Fruit fly (Drosophila melanogaster) whole organism, embryonic: Measurements from ENCODE around the gene CG17121.

Source experiments
- C15 ChIP-seq: fragments of 200-800 bp; sonication (Bioruptor generic); IDR thresholded peaks from 3 replicates; pipeline ENCODE4 v1.3.6; 2022; ENCODE audit warnings: missing biosample characterization, missing genetic modification characterization
- CG10274 ChIP-seq: fragments of 200-800 bp; sonication (Bioruptor generic); optimal IDR thresholded peaks from 3 replicates; lab custom pipeline; 2017; ENCODE audit warnings: missing biosample characterization, mild to moderate bottlenecking, missing genetic modification characterization
- CG10565 ChIP-seq: fragments of 200-800 bp; sonication (Bioruptor generic); optimal IDR thresholded peaks from 3 replicates; lab custom pipeline; 2016; ENCODE audit warnings: missing biosample characterization, mild to moderate bottlenecking, missing genetic modification characterization
- CG11504 ChIP-seq: fragments of 200-800 bp; sonication (Bioruptor generic); optimal IDR thresholded peaks from 3 replicates; lab custom pipeline; 2019; ENCODE audit warnings: missing biosample characterization, mild to moderate bottlenecking, missing genetic modification characterization, moderate library complexity
- CG14710 ChIP-seq: fragments of 200-800 bp; sonication (Bioruptor generic); optimal IDR thresholded peaks from 3 replicates; lab custom pipeline; 2019; ENCODE audit warnings: missing biosample characterization, mild to moderate bottlenecking, missing genetic modification characterization, moderate library complexity
- CG14965 ChIP-seq: fragments of 200-800 bp; sonication (Bioruptor generic); optimal IDR thresholded peaks from 2 replicates; lab custom pipeline; 2016; ENCODE audit warnings: missing biosample characterization, missing genetic modification characterization, borderline replicate concordance
- CG1529 ChIP-seq: fragments of 200-800 bp; sonication (Bioruptor generic); optimal IDR thresholded peaks from 3 replicates; lab custom pipeline; 2018; ENCODE audit warnings: missing biosample characterization, missing genetic modification characterization
- CG15514 ChIP-seq: fragments of 200-800 bp; sonication (Bioruptor generic); optimal IDR thresholded peaks from 3 replicates; lab custom pipeline; 2017; ENCODE audit warnings: missing biosample characterization, missing genetic modification characterization, mild to moderate bottlenecking, moderate library complexity, missing genetic modification reagents
- CG2889 ChIP-seq: fragments of 200-800 bp; sonication (Bioruptor generic); IDR thresholded peaks from 3 replicates; pipeline ENCODE4 v1.3.6; 2022; ENCODE audit warnings: missing biosample characterization, missing genetic modification characterization
- CG30020 ChIP-seq: fragments of 200-800 bp; optimal IDR thresholded peaks from 2 replicates; lab custom pipeline; 2019; ENCODE audit warnings: missing biosample characterization, mild to moderate bottlenecking, missing genetic modification characterization, moderate library complexity
- CG31365 ChIP-seq: fragments of 200-800 bp; sonication (Bioruptor generic); optimal IDR thresholded peaks from 2 replicates; lab custom pipeline; 2018; ENCODE audit warnings: missing biosample characterization, mild to moderate bottlenecking, missing genetic modification characterization
- CG34376 ChIP-seq: fragments of 200-800 bp; sonication (Bioruptor generic); optimal IDR thresholded peaks from 2 replicates; lab custom pipeline; 2018; ENCODE audit warnings: missing biosample characterization, mild to moderate bottlenecking, missing genetic modification characterization
- CG4360 ChIP-seq: fragments of 200-800 bp; sonication (Bioruptor generic); IDR thresholded peaks from 2 replicates; pipeline ENCODE4 v1.3.6; 2022; ENCODE audit warnings: missing biosample characterization, missing genetic modification characterization
- CG4854 ChIP-seq: fragments of 200-800 bp; sonication (Bioruptor generic); optimal IDR thresholded peaks from 2 replicates; lab custom pipeline; 2016; ENCODE audit warnings: missing biosample characterization, missing genetic modification characterization, inconsistent platforms
- CG6765 ChIP-seq: fragments of 200-800 bp; sonication (Bioruptor generic); optimal IDR thresholded peaks from 3 replicates; lab custom pipeline; 2017; ENCODE audit warnings: missing biosample characterization, mild to moderate bottlenecking, missing genetic modification characterization
- CG7357 ChIP-seq: fragments of 200-800 bp; sonication (Bioruptor generic); IDR thresholded peaks from 3 replicates; pipeline ENCODE4 v1.3.6; 2022; ENCODE audit warnings: missing biosample characterization, missing genetic modification characterization
- Dll ChIP-seq: fragments of 200-800 bp; sonication (Bioruptor generic); IDR thresholded peaks from 4 replicates; pipeline ENCODE4 v1.3.6; 2022; ENCODE audit warnings: missing biosample characterization, missing genetic modification characterization; ENCODE audit not compliant: partially characterized antibody
- Gug ChIP-seq: fragments of 200-800 bp; sonication (Bioruptor generic); IDR thresholded peaks from 4 replicates; pipeline ENCODE4 v1.3.6; 2022; ENCODE audit warnings: missing biosample characterization, missing genetic modification characterization
- HLH3B ChIP-seq: fragments of 200-800 bp; sonication (Bioruptor generic); IDR thresholded peaks from 2 replicates; pipeline ENCODE4 v1.3.6; 2022; ENCODE audit warnings: missing biosample characterization, missing genetic modification characterization
- Hmr ChIP-seq: fragments of 200-800 bp; sonication (Bioruptor generic); optimal IDR thresholded peaks from 3 replicates; lab custom pipeline; 2017; ENCODE audit warnings: mild to moderate bottlenecking, missing biosample characterization, missing genetic modification reagents, missing genetic modification characterization
- Rx ChIP-seq: fragments of 200-800 bp; sonication (Bioruptor generic); IDR thresholded peaks from 2 replicates; pipeline ENCODE4 v1.3.6; 2022; ENCODE audit warnings: missing biosample characterization, missing genetic modification characterization
- Taf1 ChIP-seq: fragments of 200-800 bp; sonication (Bioruptor generic); IDR thresholded peaks from 2 replicates; pipeline ENCODE4 v1.3.6; 2022; ENCODE audit warnings: missing biosample characterization, missing genetic modification characterization
- Trl ChIP-seq, 3 experiments: fragments of >200 bp in 2 of 3; fragments of 200-800 bp in 1 of 3; sonication (Bioruptor generic) in 1 of 3; optimal IDR thresholded peaks; 2 replicates in 1 of 3; 3 replicates in 2 of 3; lab custom pipeline; 2016 to 2017; ENCODE audit warnings: missing biosample characterization in 1 of 3, missing genetic modification characterization in 1 of 3
- YL-1 ChIP-seq: fragments of 200-800 bp; sonication (Bioruptor generic); optimal IDR thresholded peaks from 3 replicates; lab custom pipeline; 2017; ENCODE audit warnings: missing biosample characterization, mild to moderate bottlenecking, missing genetic modification characterization
- abd-A ChIP-seq: fragments of 200-800 bp; sonication (Bioruptor generic); optimal IDR thresholded peaks from 3 replicates; lab custom pipeline; 2019; ENCODE audit warnings: missing biosample characterization, mild to moderate bottlenecking, missing genetic modification characterization, moderate library complexity
- az2 ChIP-seq: fragments of 200-800 bp; sonication (Bioruptor generic); optimal IDR thresholded peaks from 3 replicates; lab custom pipeline; 2016; ENCODE audit warnings: missing biosample characterization, missing genetic modification characterization
- bbx ChIP-seq: fragments of 200-800 bp; sonication (Bioruptor generic); IDR thresholded peaks from 2 replicates; pipeline ENCODE4 v1.3.6; 2022; ENCODE audit warnings: missing biosample characterization, missing genetic modification characterization; ENCODE audit not compliant: partially characterized antibody
- chn ChIP-seq: fragments of 200-800 bp; sonication (Bioruptor generic); optimal IDR thresholded peaks from 2 replicates; lab custom pipeline; 2016; ENCODE audit warnings: missing biosample characterization, missing genetic modification characterization
- dpn ChIP-seq, 2 experiments: fragments of 200-800 bp; sonication (Bioruptor generic); optimal IDR thresholded peaks; 3 replicates each; lab custom pipeline; 2016; ENCODE audit warnings: missing biosample characterization in 2 of 2, missing genetic modification characterization in 2 of 2
- ems ChIP-seq: fragments of 200-800 bp; sonication (Bioruptor generic); optimal IDR thresholded peaks from 3 replicates; lab custom pipeline; 2016; ENCODE audit warnings: missing biosample characterization, missing genetic modification characterization
- exex ChIP-seq: fragments of 200-800 bp; sonication (Bioruptor generic); optimal IDR thresholded peaks from 4 replicates; lab custom pipeline; 2018; ENCODE audit warnings: missing biosample characterization, mild to moderate bottlenecking, missing genetic modification characterization, moderate library complexity
- grn ChIP-seq: fragments of 200-800 bp; sonication (Bioruptor generic); optimal IDR thresholded peaks from 3 replicates; lab custom pipeline; 2017; ENCODE audit warnings: missing biosample characterization, missing genetic modification characterization
- h ChIP-seq: fragments of >200 bp; optimal IDR thresholded peaks from 2 replicates; lab custom pipeline; 2017
- jigr1 ChIP-seq: fragments of 200-800 bp; sonication (Bioruptor generic); IDR thresholded peaks from 3 replicates; pipeline ENCODE4 v1.3.6; 2022; ENCODE audit warnings: missing biosample characterization, missing genetic modification characterization
- jing ChIP-seq: fragments of 200-800 bp; sonication (Bioruptor generic); optimal IDR thresholded peaks from 2 replicates; lab custom pipeline; 2018; ENCODE audit warnings: missing biosample characterization, mild to moderate bottlenecking, missing genetic modification characterization
- ken ChIP-seq: fragments of 200-800 bp; sonication (Bioruptor generic); IDR thresholded peaks from 3 replicates; pipeline ENCODE4 v1.3.6; 2022; ENCODE audit warnings: missing biosample characterization, missing genetic modification characterization
- lab ChIP-seq: fragments of 200-800 bp; sonication (Bioruptor generic); optimal IDR thresholded peaks from 3 replicates; lab custom pipeline; 2017; ENCODE audit warnings: missing biosample characterization, missing genetic modification characterization, mild to moderate bottlenecking, moderate library complexity, missing genetic modification reagents
- mirr ChIP-seq: fragments of 200-800 bp; sonication (Bioruptor generic); optimal IDR thresholded peaks from 3 replicates; lab custom pipeline; 2018; ENCODE audit warnings: missing biosample characterization, mild to moderate bottlenecking, missing genetic modification characterization
- pnt ChIP-seq: fragments of 200-800 bp; sonication (Bioruptor generic); optimal IDR thresholded peaks from 3 replicates; lab custom pipeline; 2016; ENCODE audit warnings: missing biosample characterization, missing genetic modification characterization
- rib ChIP-seq: fragments of 200-800 bp; sonication (Bioruptor generic); IDR thresholded peaks from 2 replicates; pipeline ENCODE4 v1.3.6; 2022; ENCODE audit warnings: missing biosample characterization, missing genetic modification characterization
- sd ChIP-seq: fragments of 200-800 bp; sonication (Bioruptor generic); optimal IDR thresholded peaks from 3 replicates; lab custom pipeline; 2018; ENCODE audit warnings: missing biosample characterization, mild to moderate bottlenecking, missing genetic modification characterization, moderate library complexity
- seq ChIP-seq: fragments of 200-800 bp; sonication (Bioruptor generic); IDR thresholded peaks from 2 replicates; pipeline ENCODE4 v1.3.6; 2022; ENCODE audit warnings: missing biosample characterization, missing genetic modification characterization
- twi ChIP-seq: fragments of 200-800 bp; optimal IDR thresholded peaks from 2 replicates; lab custom pipeline; 2019; ENCODE audit warnings: missing biosample characterization, mild to moderate bottlenecking, missing genetic modification characterization, moderate library complexity
- wdn ChIP-seq: fragments of 200-800 bp; sonication (Bioruptor generic); IDR thresholded peaks from 2 replicates; pipeline ENCODE4 v1.3.6; 2022; ENCODE audit warnings: missing biosample characterization, missing genetic modification characterization
- z ChIP-seq: fragments of 200-800 bp; sonication (Bioruptor generic); IDR thresholded peaks from 3 replicates; pipeline ENCODE4 v1.3.6; 2022; ENCODE audit warnings: missing biosample characterization, missing genetic modification characterization
- zf30C ChIP-seq: fragments of 200-800 bp; sonication (Bioruptor generic); optimal IDR thresholded peaks from 3 replicates; lab custom pipeline; 2018; ENCODE audit warnings: missing biosample characterization, mild to moderate bottlenecking, missing genetic modification characterization

The CG17121 gene

dm6 chr3R:23097197-23097809 is 49.3 kb upstream of the CG17121 start, which contains the start of gene CG6733:
TSS of gene CG6733 (plus strand) at chr3R:23097728.
- TF ChIP-seq Trl (optimal IDR thresholded peaks at IDR 0.05; lab: Kevin White, UChicago) (no peak), Trl (GFP tag; optimal IDR thresholded peaks at IDR 0.05; lab: Kevin White, UChicago) (no peak), lab (peak; percentile 50), Gug (GFP tag; lab: Robert Waterston, UW) (no peak), ken (GFP tag; lab: Robert Waterston, UW) (no peak), CG14710 (tag; lab: Kevin White, UChicago) (no peak), Dll (no peak), Rx (GFP tag; lab: Robert Waterston, UW) (no peak), ems (GFP tag; lab: Kevin White, UChicago) (no peak), CG4854 (GFP tag; lab: Kevin White, UChicago) (no peak), mirr (GFP tag; lab: Kevin White, UChicago) (peak; percentile 69), exex (tag; lab: Kevin White, UChicago) (peak; percentile 68), CG10565 (no peak), CG34376 (GFP tag; lab: Kevin White, UChicago) (peak; percentile 50), sd (tag; lab: Kevin White, UChicago) (peak; percentile 31), HLH3B (GFP tag; lab: Robert Waterston, UW) (no peak), CG31365 (tag; lab: Kevin White, UChicago) (no peak), bbx (GFP tag; lab: Robert Waterston, UW) (no peak), twi (tag; lab: Kevin White, UChicago) (no peak), YL-1 (GFP tag; lab: Kevin White, UChicago) (no peak), seq (no peak), az2 (GFP tag; lab: Kevin White, UChicago) (no peak), chn (GFP tag; lab: Kevin White, UChicago) (no peak), rib (GFP tag; lab: Robert Waterston, UW) (no peak), dpn (GFP tag; optimal IDR thresholded peaks at IDR 0.05; lab: Kevin White, UChicago) (no peak), C15 (GFP tag; lab: Robert Waterston, UW) (no peak), CG30020 (no peak), CG6765 (GFP tag; lab: Kevin White, UChicago) (no peak), jing (GFP tag; lab: Kevin White, UChicago) (no peak), Taf1 (GFP tag; lab: Robert Waterston, UW) (no peak), CG4360 (no peak), z (GFP tag; lab: Robert Waterston, UW) (no peak), grn (GFP tag; lab: Kevin White, UChicago) (peak; percentile 40), Hmr (GFP tag; lab: Kevin White, UChicago) (no peak), CG2889 (no peak), CG11504 (tag; lab: Kevin White, UChicago) (no peak), zf30C (GFP tag; lab: Kevin White, UChicago) (no peak), wdn (GFP tag; lab: Robert Waterston, UW) (no peak), abd-A (tag; lab: Kevin White, UChicago) (no peak), CG15514 (GFP tag; lab: Kevin White, UChicago) (no peak), pnt (no peak), jigr1 (GFP tag; lab: Robert Waterston, UW) (no peak), CG14965 (GFP tag; lab: Kevin White, UChicago) (no peak), CG1529 (GFP tag; lab: Kevin White, UChicago) (no peak), CG7357 (GFP tag; lab: Robert Waterston, UW) (no peak), h (lab: Kevin White, UChicago) (no peak), CG10274 (GFP tag; lab: Kevin White, UChicago) (no peak)
